Fruit fly (Drosophila melanogaster) whole organism, pupa: ENCODE measurements around the gene CG34382.

Experiments used
- CG13204 ChIP-seq: fragments of 200-800 bp; sonication (Bioruptor generic); optimal IDR thresholded peaks from 2 replicates; lab custom pipeline; 2018; ENCODE audit warnings: missing biosample characterization, mild to moderate bottlenecking, missing genetic modification characterization, moderate library complexity
- CG15710 ChIP-seq: fragments of 200-800 bp; sonication (Bioruptor generic); optimal IDR thresholded peaks from 2 replicates; lab custom pipeline; 2018; ENCODE audit warnings: missing biosample characterization, mild to moderate bottlenecking, missing genetic modification characterization, moderate library complexity
- CG8301 ChIP-seq: fragments of 200-800 bp; sonication (Bioruptor generic); optimal IDR thresholded peaks from 2 replicates; lab custom pipeline; 2018; ENCODE audit warnings: missing biosample characterization, mild to moderate bottlenecking, missing genetic modification characterization
- CG9948 ChIP-seq: fragments of 200-800 bp; sonication (Bioruptor generic); optimal IDR thresholded peaks from 2 replicates; lab custom pipeline; 2018; ENCODE audit warnings: missing biosample characterization, mild to moderate bottlenecking, missing genetic modification characterization, moderate library complexity
- EcR ChIP-seq: fragments of 200-800 bp; sonication (Bioruptor generic); optimal IDR thresholded peaks from 3 replicates; lab custom pipeline; 2019; ENCODE audit warnings: missing biosample characterization, missing genetic modification characterization, mild to moderate bottlenecking, moderate library complexity, missing genetic modification reagents
- Pif1B ChIP-seq: fragments of 200-800 bp; sonication (Bioruptor generic); optimal IDR thresholded peaks from 3 replicates; lab custom pipeline; 2016; ENCODE audit warnings: missing biosample characterization, missing genetic modification characterization

DNA sequence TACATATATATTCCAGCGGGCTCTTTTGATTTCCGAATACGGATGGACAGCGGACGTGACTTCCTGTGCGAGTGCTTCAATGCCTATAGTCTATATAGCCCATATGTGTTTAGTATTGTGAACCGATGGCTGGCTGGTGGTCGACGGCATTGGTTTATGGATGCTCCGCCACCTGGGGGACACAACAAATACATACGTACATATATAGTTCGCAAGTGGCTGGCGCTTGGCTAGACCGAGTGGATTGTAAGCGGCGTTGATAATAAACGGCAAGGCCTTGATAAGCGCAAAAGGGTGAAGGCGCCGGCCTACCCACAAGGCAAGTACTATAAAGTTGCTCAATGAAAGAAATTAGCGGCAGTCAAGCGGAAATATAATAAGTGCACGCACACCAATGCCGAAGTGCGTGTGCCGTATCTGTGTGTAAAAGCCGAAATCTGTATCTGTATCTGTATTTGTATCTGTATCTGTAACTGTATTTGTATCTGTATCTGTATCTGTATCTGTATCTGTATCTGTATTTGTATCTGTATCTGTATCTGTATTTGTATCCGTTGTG lies 32.7 kb upstream of the CG34382 start:
- TF ChIP-seq Pif1B (GFP tag; lab: Kevin White, UChicago) (no peak), CG9948 (tag; lab: Kevin White, UChicago) (no peak), EcR (GFP tag; lab: Kevin White, UChicago) (peak; percentile 26), CG15710 (no peak), CG8301 (tag; lab: Kevin White, UChicago) (no peak), CG13204 (no peak)
